Worm (Caenorhabditis elegans): ENCODE results near the gene M04D8.4.

- TF ChIP-seq unc-62 (GFP tag; optimal IDR thresholded peaks at IDR 0.05) (no peak), nhr-28 (tag; optimal IDR thresholded peaks at IDR 0.05) (no peak), unc-39 (tag; optimal IDR thresholded peaks at IDR 0.05) (no peak), ama-1 (optimal IDR thresholded peaks at IDR 0.05) (no peak), nhr-76 (tag; optimal IDR thresholded peaks at IDR 0.05) (no peak), egl-27 (tag; optimal IDR thresholded peaks at IDR 0.05) (no peak), elt-2 (tag; optimal IDR thresholded peaks at IDR 0.05) (no peak), skn-1 (tag; optimal IDR thresholded peaks at IDR 0.05) (no peak), nhr-237 (tag; optimal IDR thresholded peaks at IDR 0.05) (no peak), ceh-9 (tag; optimal IDR thresholded peaks at IDR 0.05) (no peak)
Observed at ce11 chrIII:9997890-9998289, 32.6 kb downstream of the M04D8.4 start, which contains the start of gene pqn-8.
